Worm (Caenorhabditis elegans) whole organism, young adult: ENCODE measurements around the gene hpo-36.

ENCODE experiments used
- B0261.1 ChIP-seq: sonication (generic microtip); optimal IDR thresholded peaks from 2 replicates; lab custom pipeline; 2016; ENCODE audit warnings: mild to moderate bottlenecking, missing genetic modification characterization, moderate library complexity, missing compliant biosample characterization
- C06A6.2 ChIP-seq: fragments of 200-800 bp; sonication (Bioruptor generic); conservative IDR thresholded peaks from 2 replicates; pipeline ENCODE4 v1.3.6; 2022; ENCODE audit warnings: missing genetic modification characterization, missing compliant biosample characterization
- D2030.7 ChIP-seq: fragments of 200-800 bp; sonication (Bioruptor generic); IDR thresholded peaks from 2 replicates; pipeline ENCODE4 v1.3.6; 2022; ENCODE audit warnings: missing genetic modification reagents, missing genetic modification characterization, missing compliant biosample characterization
- F23B12.7 ChIP-seq: sonication (generic microtip); optimal IDR thresholded peaks from 2 replicates; lab custom pipeline; 2017; ENCODE audit warnings: missing genetic modification characterization, mild to moderate bottlenecking, missing compliant biosample characterization, antibody characterized with exemption, moderate library complexity; ENCODE audit not compliant: insufficient read depth
- F37B4.10 ChIP-seq: fragments of 200-800 bp; sonication (Bioruptor generic); IDR thresholded peaks from 2 replicates; pipeline ENCODE4 v1.3.6; 2022; ENCODE audit warnings: missing genetic modification characterization, missing compliant biosample characterization
- F39B2.1 ChIP-seq: fragments of 200-800 bp; sonication (Bioruptor generic); IDR thresholded peaks from 2 replicates; pipeline ENCODE4 v1.3.6; 2022; ENCODE audit warnings: missing genetic modification reagents, missing genetic modification characterization, missing compliant biosample characterization
- F57C9.4 ChIP-seq: sonication (generic microtip); optimal IDR thresholded peaks from 2 replicates; lab custom pipeline; 2017; ENCODE audit warnings: mild to moderate bottlenecking, missing genetic modification characterization, missing compliant biosample characterization
- T07F8.4 ChIP-seq: sonication (generic microtip); optimal IDR thresholded peaks from 2 replicates; lab custom pipeline; 2016; ENCODE audit warnings: mild to moderate bottlenecking, missing genetic modification characterization, moderate library complexity, missing compliant biosample characterization
- atf-7 ChIP-seq: sonication (generic microtip); optimal IDR thresholded peaks from 2 replicates; lab custom pipeline; 2017; ENCODE audit warnings: mild to moderate bottlenecking, missing genetic modification characterization, missing compliant biosample characterization
- attf-3 ChIP-seq: fragments of 200-800 bp; sonication (Bioruptor generic); conservative IDR thresholded peaks from 2 replicates; pipeline ENCODE4 v1.3.6; 2022; ENCODE audit warnings: missing genetic modification reagents, missing genetic modification characterization, missing compliant biosample characterization
- attf-5 ChIP-seq: fragments of 200-800 bp; sonication (Bioruptor generic); optimal IDR thresholded peaks from 2 replicates; lab custom pipeline; 2018; ENCODE audit warnings: mild to moderate bottlenecking, missing genetic modification characterization, missing compliant biosample characterization
- bed-1 ChIP-seq: fragments of 200-800 bp; sonication (Bioruptor generic); IDR thresholded peaks from 2 replicates; pipeline ENCODE4 v1.3.6; 2022; ENCODE audit warnings: missing genetic modification reagents, missing genetic modification characterization, missing compliant biosample characterization
- cebp-2 ChIP-seq: fragments of 200-800 bp; sonication (Bioruptor generic); IDR thresholded peaks from 2 replicates; pipeline ENCODE4 v1.3.6; 2022; ENCODE audit warnings: missing genetic modification characterization, missing compliant biosample characterization
- ceh-58 ChIP-seq: fragments of 200-800 bp; sonication (Bioruptor generic); IDR thresholded peaks from 2 replicates; pipeline ENCODE4 v1.3.6; 2022; ENCODE audit warnings: missing genetic modification characterization, missing compliant biosample characterization
- dox-1 ChIP-seq: fragments of 200-800 bp; sonication (Bioruptor generic); IDR thresholded peaks from 2 replicates; pipeline ENCODE4 v1.3.6; 2022; ENCODE audit warnings: missing genetic modification reagents, missing genetic modification characterization, missing compliant biosample characterization
- dpff-1 ChIP-seq: sonication (generic microtip); optimal IDR thresholded peaks from 2 replicates; lab custom pipeline; 2017; ENCODE audit warnings: mild to moderate bottlenecking, missing genetic modification characterization, missing compliant biosample characterization
- efl-1 ChIP-seq: fragments of 150-350 bp; optimal IDR thresholded peaks from 2 replicates; lab custom pipeline; 2014; ENCODE audit warnings: missing biosample characterization, missing genetic modification reagents, missing genetic modification characterization
- egl-18 ChIP-seq: fragments of 200-800 bp; sonication (Bioruptor generic); IDR thresholded peaks from 2 replicates; pipeline ENCODE4 v1.3.6; 2022; ENCODE audit warnings: missing genetic modification reagents, missing genetic modification characterization, missing compliant biosample characterization
- fkh-3 ChIP-seq: sonication (generic microtip); optimal IDR thresholded peaks from 2 replicates; lab custom pipeline; 2016; ENCODE audit warnings: mild to moderate bottlenecking, missing genetic modification characterization, missing compliant biosample characterization
- hmg-1.2 ChIP-seq: fragments of 200-800 bp; sonication (Bioruptor generic); IDR thresholded peaks from 2 replicates; pipeline ENCODE4 v1.3.6; 2022; ENCODE audit warnings: missing genetic modification reagents, missing genetic modification characterization, missing compliant biosample characterization
- hsf-1 ChIP-seq: fragments of 200-800 bp; sonication (Bioruptor generic); IDR thresholded peaks from 2 replicates; pipeline ENCODE4 v1.3.6; 2022; ENCODE audit warnings: missing genetic modification reagents, missing genetic modification characterization, missing compliant biosample characterization
- lin-35 ChIP-seq, 3 experiments: fragments of 150-350 bp in 2 of 3; sonication (generic microtip) in 1 of 3; optimal IDR thresholded peaks; 2 replicates each; lab custom pipeline; 2014 to 2018; ENCODE audit warnings: missing biosample characterization in 3 of 3, missing genetic modification characterization in 3 of 3, missing genetic modification reagents in 3 of 3
- lsl-1 ChIP-seq: fragments of 200-800 bp; sonication (Bioruptor generic); optimal IDR thresholded peaks from 2 replicates; lab custom pipeline; 2018; ENCODE audit warnings: mild to moderate bottlenecking, missing genetic modification characterization, moderate library complexity, missing compliant biosample characterization
- madf-6 ChIP-seq: fragments of 200-800 bp; sonication (Bioruptor generic); IDR thresholded peaks from 2 replicates; pipeline ENCODE4 v1.3.6; 2022; ENCODE audit warnings: missing genetic modification reagents, missing genetic modification characterization, missing compliant biosample characterization
- mcd-1 ChIP-seq: fragments of 200-800 bp; sonication (Bioruptor generic); IDR thresholded peaks from 2 replicates; pipeline ENCODE4 v1.3.6; 2022; ENCODE audit warnings: missing genetic modification reagents, missing genetic modification characterization, missing compliant biosample characterization
- nfyb-1 ChIP-seq: fragments of 200-800 bp; sonication (Bioruptor generic); IDR thresholded peaks from 2 replicates; pipeline ENCODE4 v1.3.6; 2022; ENCODE audit warnings: missing genetic modification reagents, missing genetic modification characterization, missing compliant biosample characterization
- nhr-120 ChIP-seq: fragments of 200-800 bp; sonication (Bioruptor generic); IDR thresholded peaks from 2 replicates; pipeline ENCODE4 v1.3.6; 2022; ENCODE audit warnings: missing genetic modification characterization, missing compliant biosample characterization
- nhr-80 ChIP-seq: sonication (generic microtip); optimal IDR thresholded peaks from 2 replicates; lab custom pipeline; 2016; ENCODE audit warnings: missing genetic modification characterization, missing compliant biosample characterization
- rcor-1 ChIP-seq: fragments of 200-800 bp; sonication (Bioruptor generic); IDR thresholded peaks from 2 replicates; pipeline ENCODE4 v1.3.6; 2022; ENCODE audit warnings: missing genetic modification reagents, missing genetic modification characterization, missing compliant biosample characterization
- rpc-1 ChIP-seq, 2 experiments: fragments of 150-350 bp in 1 of 2; sonication (generic microtip) in 1 of 2; optimal IDR thresholded peaks; 2 replicates each; lab custom pipeline; 2014 to 2018; ENCODE audit warnings: missing biosample characterization in 1 of 2, missing genetic modification characterization in 1 of 2, missing genetic modification reagents in 1 of 2, missing genotype in 1 of 2
- sea-2 ChIP-seq: fragments of 200-800 bp; sonication (Bioruptor generic); IDR thresholded peaks from 2 replicates; pipeline ENCODE4 v1.3.6; 2022; ENCODE audit warnings: missing genetic modification characterization, missing compliant biosample characterization
- snpc-4 ChIP-seq, 5 experiments: fragments of 150-350 bp in 1 of 5; sonication (generic microtip) in 4 of 5; optimal IDR thresholded peaks; 2 replicates each; lab custom pipeline; 2014 to 2018; ENCODE audit warnings: missing genetic modification characterization in 5 of 5, missing biosample characterization in 3 of 5, antibody characterized with exemption in 2 of 5, mild to moderate bottlenecking in 2 of 5, missing compliant biosample characterization in 2 of 5, missing genotype in 2 of 5, moderate library complexity in 2 of 5, missing genetic modification reagents in 1 of 5
- somi-1 ChIP-seq: fragments of 200-800 bp; sonication (Bioruptor generic); optimal IDR thresholded peaks from 2 replicates; lab custom pipeline; 2018; ENCODE audit warnings: mild to moderate bottlenecking, missing genetic modification characterization, missing compliant biosample characterization
- sptf-2 ChIP-seq: fragments of 200-800 bp; sonication (Bioruptor generic); optimal IDR thresholded peaks from 2 replicates; lab custom pipeline; 2018; ENCODE audit warnings: mild to moderate bottlenecking, missing genetic modification characterization, missing compliant biosample characterization
- tbx-9 ChIP-seq: sonication (generic microtip); optimal IDR thresholded peaks from 2 replicates; lab custom pipeline; 2016; ENCODE audit warnings: borderline replicate concordance, missing genetic modification characterization, inconsistent platforms, missing compliant biosample characterization
- tlf-1 ChIP-seq: fragments of 200-800 bp; sonication (Bioruptor generic); optimal IDR thresholded peaks from 2 replicates; lab custom pipeline; 2018; ENCODE audit warnings: mild to moderate bottlenecking, missing genetic modification characterization, missing compliant biosample characterization
- zfh-2 ChIP-seq: fragments of 200-800 bp; sonication (Bioruptor generic); conservative IDR thresholded peaks from 2 replicates; pipeline ENCODE4 v1.3.6; 2022; ENCODE audit warnings: missing genetic modification reagents, missing genetic modification characterization, missing compliant biosample characterization
- ztf-22 ChIP-seq: fragments of 200-800 bp; sonication (Bioruptor generic); optimal IDR thresholded peaks from 2 replicates; lab custom pipeline; 2018; ENCODE audit warnings: mild to moderate bottlenecking, missing genetic modification characterization, moderate library complexity, missing compliant biosample characterization
- ztf-25 ChIP-seq: fragments of 200-800 bp; sonication (Bioruptor generic); IDR thresholded peaks from 2 replicates; pipeline ENCODE4 v1.3.6; 2022; ENCODE audit warnings: missing genetic modification reagents, missing genetic modification characterization, missing compliant biosample characterization
- ztf-28 ChIP-seq: fragments of 200-800 bp; sonication (Bioruptor generic); IDR thresholded peaks from 2 replicates; pipeline ENCODE4 v1.3.6; 2022; ENCODE audit warnings: missing genetic modification reagents, missing genetic modification characterization, missing compliant biosample characterization
- ztf-3 ChIP-seq: fragments of 200-800 bp; sonication (Bioruptor generic); optimal IDR thresholded peaks from 2 replicates; lab custom pipeline; 2018; ENCODE audit warnings: mild to moderate bottlenecking, missing genetic modification characterization, missing compliant biosample characterization

hpo-36 gene

DNA sequence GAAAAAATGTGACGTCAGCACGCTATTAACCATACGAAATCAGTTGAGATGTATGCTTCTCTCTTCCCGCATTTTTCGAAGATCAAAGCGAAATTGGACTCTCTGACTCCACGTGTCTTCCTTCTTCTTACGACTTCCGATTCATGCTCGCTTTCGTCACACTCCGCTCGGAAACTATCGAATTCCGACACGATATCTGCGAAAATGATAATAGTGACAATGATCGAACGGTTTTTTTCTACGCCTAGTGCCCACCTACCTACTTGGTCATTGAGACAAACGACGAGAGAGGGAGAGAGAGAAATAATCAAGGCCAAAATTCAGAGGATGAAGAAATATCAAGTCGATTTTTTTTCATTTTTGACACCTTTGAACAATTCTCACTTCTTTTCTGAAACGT lies 45.5 kb downstream of the hpo-36 start:
- TF ChIP-seq nhr-120: no peak
- TF ChIP-seq mcd-1 (GFP tag; lab: Robert Waterston, UW): no peak
- no peak for TF ChIP-seq atf-7
- TF ChIP-seq attf-3 (GFP tag; lab: Robert Waterston, UW): no peak
- TF ChIP-seq ztf-3 (GFP tag; lab: Kevin White, UChicago): no peak
- no peak for TF ChIP-seq F57C9.4 (tag; lab: Kevin White, UChicago)
- no peak for TF ChIP-seq lin-35 (GFP tag; optimal IDR thresholded peaks at IDR 0.05; lab: Kevin White, UChicago)
- TF ChIP-seq bed-1 (GFP tag; lab: Robert Waterston, UW): no peak
- TF ChIP-seq F37B4.10 (GFP tag; lab: Robert Waterston, UW): no peak
- TF ChIP-seq madf-6 (GFP tag; lab: Robert Waterston, UW): no peak
- no peak for TF ChIP-seq sea-2

DNA sequence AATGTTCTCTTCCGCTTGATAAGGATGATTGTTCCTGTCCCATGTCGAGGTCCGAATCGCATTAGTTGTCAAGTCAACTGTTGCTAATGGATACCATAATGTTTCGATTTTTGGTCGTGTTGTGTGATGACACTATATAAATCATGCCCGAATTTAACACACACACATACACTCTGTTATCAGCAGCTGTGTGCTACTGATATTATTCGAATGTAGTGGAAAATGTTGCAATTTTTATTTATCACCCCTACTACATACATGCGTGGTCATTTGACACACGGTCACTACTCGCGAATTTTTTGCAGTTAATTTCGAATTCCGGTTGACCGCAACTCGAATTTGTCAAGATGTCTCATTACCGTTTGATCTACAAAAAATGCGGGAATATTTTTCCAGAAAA lies 46.6 kb downstream of the hpo-36 start:
- TF ChIP-seq nhr-80 (tag; lab: Kevin White, UChicago) (peak; percentile 1), sptf-2 (GFP tag; lab: Kevin White, UChicago) (no peak), rpc-1 (optimal IDR thresholded peaks at IDR 0.05; lab: Kevin White, UChicago) (no peak), rpc-1 (tag; optimal IDR thresholded peaks at IDR 0.05; lab: Kevin White, UChicago) (no peak)

DNA sequence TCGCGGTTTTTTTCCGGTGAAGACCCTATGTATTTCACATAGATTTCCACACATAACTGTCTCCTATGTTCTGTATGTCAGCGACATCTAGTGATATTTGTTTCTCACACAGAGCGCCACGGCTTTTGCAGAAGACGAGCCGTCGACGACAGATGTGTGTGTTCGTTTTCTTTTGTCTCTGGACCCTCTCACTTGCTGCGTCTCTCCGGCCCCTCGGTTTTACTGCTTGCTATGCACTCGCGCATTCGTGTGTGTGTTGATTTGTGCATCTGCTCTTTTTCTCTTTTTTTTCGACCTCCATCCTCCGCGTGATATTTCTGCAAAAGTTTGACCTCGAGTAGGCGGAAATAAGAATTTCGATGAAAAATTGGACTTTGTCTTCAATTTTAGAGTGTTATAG lies 50.5 kb downstream of the hpo-36 start:
- no peak for TF ChIP-seq ztf-22
- TF ChIP-seq snpc-4 (GFP tag; optimal IDR thresholded peaks at IDR 0.05; lab: Kevin White, UChicago): no peak
- TF ChIP-seq snpc-4 (tag; optimal IDR thresholded peaks at IDR 0.05; lab: Kevin White, UChicago): no peak
- peak; percentile 58 for TF ChIP-seq zfh-2
- no peak for TF ChIP-seq mcd-1 (GFP tag; lab: Robert Waterston, UW)
- TF ChIP-seq hmg-1.2 (GFP tag; lab: Robert Waterston, UW): peak; percentile 49; the same call in 1 of the 2 replicates
- no peak for TF ChIP-seq D2030.7 (GFP tag; lab: Robert Waterston, UW)
- TF ChIP-seq somi-1: no peak
- TF ChIP-seq efl-1 (GFP tag; lab: Kevin White, UChicago): no peak
- 0 out of 2 replicates have a peak, but pooled peaks have one; percentile 50 for TF ChIP-seq nfyb-1

DNA sequence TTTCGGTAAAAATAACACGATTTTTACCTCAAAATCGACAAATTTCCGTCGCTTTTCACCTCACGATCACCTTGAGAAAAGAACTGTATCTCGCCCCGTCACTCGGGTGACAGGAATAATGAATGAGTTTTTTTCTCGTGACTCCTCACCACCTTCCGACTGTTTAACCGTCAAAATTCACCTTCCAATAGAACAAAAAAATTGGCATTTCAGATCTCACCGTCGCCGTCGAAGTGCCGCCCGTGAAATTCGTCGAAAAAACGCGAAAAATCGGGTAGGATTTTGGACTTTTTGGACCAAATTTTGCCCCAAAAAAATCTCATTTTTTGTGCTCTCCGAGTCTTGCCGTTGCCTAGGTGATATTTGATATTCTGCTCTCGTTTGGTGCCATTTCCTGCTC lies 52.3 kb downstream of the hpo-36 start, which contains the start of gene unc-132:
Gene unc-132 (plus strand): TSS at position 208 of the 400 bp plus-strand sequence.
- no peak for TF ChIP-seq dpff-1 (tag; lab: Kevin White, UChicago)
- TF ChIP-seq ztf-28: no peak
- TF ChIP-seq egl-18 (GFP tag; lab: Robert Waterston, UW): no peak
- TF ChIP-seq ztf-25 (GFP tag; lab: Robert Waterston, UW): no peak
- TF ChIP-seq, all 124 proteins: peak for 0

DNA sequence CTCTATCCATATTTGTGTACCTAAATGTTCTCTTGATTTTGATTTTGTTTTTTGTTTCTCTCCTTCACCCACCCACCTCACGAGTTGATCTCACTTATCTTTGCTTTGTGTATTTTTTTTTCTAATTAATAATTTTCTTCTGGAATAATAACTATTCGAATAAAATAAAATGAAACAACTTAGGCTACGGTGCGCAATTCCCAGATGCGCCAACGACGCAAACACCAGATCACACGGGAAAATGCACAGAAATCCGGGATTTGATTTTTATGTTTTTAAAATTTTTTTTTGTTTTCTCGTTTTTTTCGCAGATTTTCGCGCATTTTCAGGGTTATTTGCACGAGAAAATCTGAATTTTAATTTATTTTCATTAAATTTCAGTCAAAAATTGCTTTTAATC lies 52.9 kb downstream of the hpo-36 start:
- TF ChIP-seq ceh-58 (GFP tag; lab: Robert Waterston, UW): no peak
- TF ChIP-seq C06A6.2: no peak
- TF ChIP-seq dox-1 (GFP tag; lab: Robert Waterston, UW): no peak
- peak; percentile 54 for TF ChIP-seq B0261.1 (tag; lab: Kevin White, UChicago)
- TF ChIP-seq madf-6 (GFP tag; lab: Robert Waterston, UW): peak; percentile 5; the same call in 1 of the 2 replicates
- TF ChIP-seq tbx-9 (tag; lab: Kevin White, UChicago): no peak
- TF ChIP-seq rcor-1: no peak
- no peak for TF ChIP-seq F23B12.7 (tag; lab: Kevin White, UChicago)
- TF ChIP-seq tlf-1 (GFP tag; lab: Kevin White, UChicago): no peak
- TF ChIP-seq fkh-3 (tag; lab: Kevin White, UChicago): no peak
- TF ChIP-seq efl-1 (GFP tag; lab: Kevin White, UChicago): peak; percentile 1
- TF ChIP-seq T07F8.4 (tag; lab: Kevin White, UChicago): no peak
- TF ChIP-seq hsf-1 (GFP tag; lab: Robert Waterston, UW): no peak
- TF ChIP-seq ztf-25 (GFP tag; lab: Robert Waterston, UW): no peak
- TF ChIP-seq cebp-2 (GFP tag; lab: Robert Waterston, UW): no peak
- TF ChIP-seq F39B2.1: no peak
- no peak for TF ChIP-seq D2030.7 (GFP tag; lab: Robert Waterston, UW)
- peak; percentile 66 for TF ChIP-seq lsl-1
- no peak for TF ChIP-seq attf-5 (GFP tag; lab: Kevin White, UChicago)
